Fruit fly (Drosophila melanogaster) whole organism, embryonic: Measurements from ENCODE around the gene Coq5.

Source experiments
- Atf6 ChIP-seq: fragments of 200-800 bp; sonication (Bioruptor generic); IDR thresholded peaks from 2 replicates; pipeline ENCODE4 v1.3.6; 2022; ENCODE audit warnings: missing biosample characterization, missing genetic modification characterization
- Bteb2 ChIP-seq: fragments of 200-800 bp; sonication (Bioruptor generic); optimal IDR thresholded peaks from 2 replicates; lab custom pipeline; 2016; ENCODE audit warnings: missing biosample characterization, missing genetic modification characterization
- CG10267 ChIP-seq: fragments of 200-800 bp; sonication (Bioruptor generic); optimal IDR thresholded peaks from 2 replicates; lab custom pipeline; 2018; ENCODE audit warnings: missing biosample characterization, mild to moderate bottlenecking, missing genetic modification characterization, moderate library complexity
- CG10366 ChIP-seq: fragments of 200-800 bp; sonication (Bioruptor generic); IDR thresholded peaks from 2 replicates; pipeline ENCODE4 v1.3.6; 2022; ENCODE audit warnings: missing biosample characterization, missing genetic modification characterization
- CG13296 ChIP-seq: fragments of 200-800 bp; sonication (Bioruptor generic); optimal IDR thresholded peaks from 3 replicates; lab custom pipeline; 2018; ENCODE audit warnings: missing biosample characterization, mild to moderate bottlenecking, missing genetic modification characterization
- CG14710 ChIP-seq: fragments of 200-800 bp; sonication (Bioruptor generic); optimal IDR thresholded peaks from 3 replicates; lab custom pipeline; 2019; ENCODE audit warnings: missing biosample characterization, mild to moderate bottlenecking, missing genetic modification characterization, moderate library complexity
- CG15011 ChIP-seq: fragments of 200-800 bp; sonication (Bioruptor generic); optimal IDR thresholded peaks from 3 replicates; lab custom pipeline; 2018; ENCODE audit warnings: missing biosample characterization, mild to moderate bottlenecking, missing genetic modification characterization
- CG15514 ChIP-seq: fragments of 200-800 bp; sonication (Bioruptor generic); optimal IDR thresholded peaks from 3 replicates; lab custom pipeline; 2017; ENCODE audit warnings: missing biosample characterization, missing genetic modification characterization, mild to moderate bottlenecking, moderate library complexity, missing genetic modification reagents
- CG1647 ChIP-seq: fragments of 200-800 bp; sonication (Bioruptor generic); optimal IDR thresholded peaks from 3 replicates; lab custom pipeline; 2016; ENCODE audit warnings: missing biosample characterization, missing genetic modification characterization
- CG18764 ChIP-seq: fragments of 200-800 bp; sonication (Bioruptor generic); optimal IDR thresholded peaks from 3 replicates; lab custom pipeline; 2016; ENCODE audit warnings: missing biosample characterization, missing genetic modification characterization
- CG32772 ChIP-seq: fragments of 200-800 bp; sonication (Bioruptor generic); IDR thresholded peaks from 2 replicates; pipeline ENCODE4 v1.3.6; 2022; ENCODE audit warnings: missing biosample characterization, missing genetic modification characterization
- CG33557 ChIP-seq: fragments of 200-800 bp; sonication (Bioruptor generic); optimal IDR thresholded peaks from 2 replicates; lab custom pipeline; 2019; ENCODE audit warnings: missing biosample characterization, mild to moderate bottlenecking, missing genetic modification characterization, moderate library complexity
- CG3838 ChIP-seq: fragments of 200-800 bp; sonication (Bioruptor generic); optimal IDR thresholded peaks from 3 replicates; lab custom pipeline; 2016; ENCODE audit warnings: missing biosample characterization, missing genetic modification characterization
- CG4360 ChIP-seq: fragments of 200-800 bp; sonication (Bioruptor generic); IDR thresholded peaks from 2 replicates; pipeline ENCODE4 v1.3.6; 2022; ENCODE audit warnings: missing biosample characterization, missing genetic modification characterization
- CG4424 ChIP-seq: fragments of 200-800 bp; sonication (Bioruptor generic); optimal IDR thresholded peaks from 3 replicates; lab custom pipeline; 2016; ENCODE audit warnings: missing biosample characterization, missing genetic modification characterization
- CG6272 ChIP-seq: fragments of 200-800 bp; sonication (Bioruptor generic); IDR thresholded peaks from 2 replicates; pipeline ENCODE4 v1.3.6; 2022; ENCODE audit warnings: missing biosample characterization, missing genetic modification characterization
- CG7928 ChIP-seq: fragments of 200-800 bp; sonication (Bioruptor generic); optimal IDR thresholded peaks from 2 replicates; lab custom pipeline; 2017; ENCODE audit warnings: missing biosample characterization, mild to moderate bottlenecking, missing genetic modification characterization
- CG8290 ChIP-seq, 3 experiments: fragments of 200-800 bp; sonication (Bioruptor generic); optimal IDR thresholded peaks; 2 replicates each; lab custom pipeline; 2016 to 2019; ENCODE audit warnings: missing biosample characterization in 3 of 3, missing genetic modification characterization in 3 of 3, mild to moderate bottlenecking in 2 of 3, moderate library complexity in 1 of 3
- CG9727 ChIP-seq: fragments of 200-800 bp; sonication (Bioruptor generic); optimal IDR thresholded peaks from 3 replicates; lab custom pipeline; 2017; ENCODE audit warnings: missing biosample characterization, mild to moderate bottlenecking, missing genetic modification characterization
- E2f1 ChIP-seq: fragments of 200-800 bp; sonication (Bioruptor generic); IDR thresholded peaks from 2 replicates; pipeline ENCODE4 v1.3.6; 2022; ENCODE audit warnings: missing biosample characterization, missing genetic modification characterization
- H2.0 ChIP-seq: fragments of 200-800 bp; sonication (Bioruptor generic); IDR thresholded peaks from 2 replicates; pipeline ENCODE4 v1.3.6; 2022; ENCODE audit warnings: missing biosample characterization, missing genetic modification characterization
- HLH54F ChIP-seq: fragments of 200-800 bp; sonication (Bioruptor generic); optimal IDR thresholded peaks from 3 replicates; lab custom pipeline; 2016; ENCODE audit warnings: missing biosample characterization, missing genetic modification characterization
- Hr78 ChIP-seq, 2 experiments: fragments of 200-800 bp in 1 of 2; fragments of >200 bp in 1 of 2; sonication (Bioruptor generic) in 1 of 2; optimal IDR thresholded peaks; 2 replicates each; lab custom pipeline; 2017 to 2019; ENCODE audit warnings: missing biosample characterization in 2 of 2, missing genetic modification characterization in 2 of 2, mild to moderate bottlenecking in 1 of 2, moderate library complexity in 1 of 2
- Mes4 ChIP-seq: fragments of 200-800 bp; sonication (Bioruptor generic); optimal IDR thresholded peaks from 2 replicates; lab custom pipeline; 2016; ENCODE audit warnings: missing biosample characterization, missing genetic modification characterization
- Myb ChIP-seq: fragments of 200-800 bp; sonication (Bioruptor generic); optimal IDR thresholded peaks from 2 replicates; lab custom pipeline; 2016; ENCODE audit warnings: missing biosample characterization, missing genetic modification characterization
- Nf-YA ChIP-seq: fragments of 200-800 bp; sonication (Bioruptor generic); IDR thresholded peaks from 2 replicates; pipeline ENCODE4 v1.3.6; 2022; ENCODE audit warnings: missing biosample characterization, missing genetic modification characterization
- Rfx ChIP-seq: fragments of 200-800 bp; sonication (Bioruptor generic); IDR thresholded peaks from 2 replicates; pipeline ENCODE4 v1.3.6; 2022; ENCODE audit warnings: missing biosample characterization, missing genetic modification characterization
- Sox102F ChIP-seq: fragments of 200-800 bp; sonication (Bioruptor generic); optimal IDR thresholded peaks from 2 replicates; lab custom pipeline; 2018; ENCODE audit warnings: missing biosample characterization, mild to moderate bottlenecking, missing genetic modification characterization, moderate library complexity
- Vsx1 ChIP-seq: fragments of 200-800 bp; sonication (Bioruptor generic); optimal IDR thresholded peaks from 2 replicates; lab custom pipeline; 2017; ENCODE audit warnings: missing biosample characterization, mild to moderate bottlenecking, missing genetic modification characterization, missing genetic modification reagents
- ap ChIP-seq: fragments of 200-800 bp; sonication (Bioruptor generic); IDR thresholded peaks from 2 replicates; pipeline ENCODE4 v1.3.6; 2022; ENCODE audit warnings: missing biosample characterization, missing genetic modification characterization
- bsh ChIP-seq, 2 experiments: fragments of 200-800 bp; sonication (Bioruptor generic); optimal IDR thresholded peaks; 2 replicates each; lab custom pipeline; 2017 to 2018; ENCODE audit warnings: mild to moderate bottlenecking in 2 of 2, missing biosample characterization in 2 of 2, missing genetic modification characterization in 2 of 2, moderate library complexity in 1 of 2
- dmrt99B ChIP-seq: fragments of 200-800 bp; sonication (Bioruptor generic); optimal IDR thresholded peaks from 2 replicates; lab custom pipeline; 2018; ENCODE audit warnings: missing biosample characterization, mild to moderate bottlenecking, missing genetic modification characterization, moderate library complexity
- dpn ChIP-seq, 2 experiments: fragments of 200-800 bp; sonication (Bioruptor generic); optimal IDR thresholded peaks; 3 replicates each; lab custom pipeline; 2016; ENCODE audit warnings: missing biosample characterization in 2 of 2, missing genetic modification characterization in 2 of 2
- gsb-n ChIP-seq: fragments of 200-800 bp; sonication (Bioruptor generic); optimal IDR thresholded peaks from 3 replicates; lab custom pipeline; 2018; ENCODE audit warnings: missing biosample characterization, mild to moderate bottlenecking, missing genetic modification characterization
- hb ChIP-seq: fragments of 200-800 bp; sonication (Bioruptor generic); IDR thresholded peaks from 3 replicates; pipeline ENCODE4 v1.3.6; 2022; ENCODE audit warnings: missing biosample characterization, missing genetic modification characterization; ENCODE audit not compliant: partially characterized antibody
- hbn ChIP-seq: fragments of 200-800 bp; sonication (Bioruptor generic); IDR thresholded peaks from 2 replicates; pipeline ENCODE4 v1.3.6; 2022; ENCODE audit warnings: missing biosample characterization, missing genetic modification characterization; ENCODE audit not compliant: partially characterized antibody
- jigr1 ChIP-seq: fragments of 200-800 bp; sonication (Bioruptor generic); IDR thresholded peaks from 3 replicates; pipeline ENCODE4 v1.3.6; 2022; ENCODE audit warnings: missing biosample characterization, missing genetic modification characterization
- otp ChIP-seq: fragments of 200-800 bp; sonication (Bioruptor generic); IDR thresholded peaks from 3 replicates; pipeline ENCODE4, ENCODE4 v1.3.6; 2022; ENCODE audit warnings: missing biosample characterization, missing genetic modification characterization
- pan ChIP-seq, 4 experiments: fragments of >200 bp in 3 of 4; fragments of 200-800 bp in 1 of 4; sonication (Bioruptor generic) in 1 of 4; optimal IDR thresholded peaks in 3 of 4; IDR thresholded peaks in 1 of 4; 2 replicates each; pipeline versions ENCODE4 v1.3.6 to Lab custom; 2017 to 2022; ENCODE audit warnings: missing biosample characterization in 2 of 4, missing genetic modification characterization in 2 of 4, mixed read lengths in 1 of 4
- shn ChIP-seq: fragments of 200-800 bp; sonication (Bioruptor generic); optimal IDR thresholded peaks from 3 replicates; lab custom pipeline; 2016; ENCODE audit warnings: missing biosample characterization, missing genetic modification characterization
- slbo ChIP-seq: fragments of 200-800 bp; sonication (Bioruptor generic); IDR thresholded peaks from 2 replicates; pipeline ENCODE4 v1.3.6; 2022; ENCODE audit warnings: missing biosample characterization, missing genetic modification characterization
- slou ChIP-seq: fragments of 200-800 bp; sonication (Bioruptor generic); optimal IDR thresholded peaks from 3 replicates; lab custom pipeline; 2016; ENCODE audit warnings: missing biosample characterization, missing genetic modification characterization
- tap ChIP-seq: fragments of 200-800 bp; optimal IDR thresholded peaks from 3 replicates; lab custom pipeline; 2019; ENCODE audit warnings: missing biosample characterization, mild to moderate bottlenecking, missing genetic modification characterization, moderate library complexity
- toy ChIP-seq: fragments of 200-800 bp; sonication (Bioruptor generic); IDR thresholded peaks from 2 replicates; pipeline ENCODE4 v1.3.6; 2022; ENCODE audit warnings: missing biosample characterization, missing genetic modification characterization
- unpg ChIP-seq: fragments of 200-800 bp; sonication (Bioruptor generic); optimal IDR thresholded peaks from 3 replicates; lab custom pipeline; 2018; ENCODE audit warnings: missing biosample characterization, mild to moderate bottlenecking, missing genetic modification characterization, moderate library complexity
- vnd ChIP-seq: fragments of 200-800 bp; sonication (Bioruptor generic); IDR thresholded peaks from 3 replicates; pipeline ENCODE4 v1.3.6; 2022; ENCODE audit warnings: missing biosample characterization, missing genetic modification characterization; ENCODE audit not compliant: partially characterized antibody
- zen ChIP-seq: fragments of 200-800 bp; sonication (Bioruptor generic); optimal IDR thresholded peaks from 3 replicates; lab custom pipeline; 2018; ENCODE audit warnings: missing biosample characterization, mild to moderate bottlenecking, missing genetic modification characterization, moderate library complexity

The Coq5 gene

dm6 chrX:13232406-13233195 is 38.2 kb upstream of the Coq5 start (continued):
- TF ChIP-seq Bteb2 (GFP tag; lab: Kevin White, UChicago) (no peak), CG18764 (peak; percentile 7), CG14710 (tag; lab: Kevin White, UChicago) (peak; percentile 47), CG33557 (no peak), CG7928 (GFP tag; lab: Kevin White, UChicago) (no peak), E2f1 (GFP tag; lab: Robert Waterston, UW) (peak; percentile 73), bsh (GFP tag; optimal IDR thresholded peaks at IDR 0.05; lab: Kevin White, UChicago) (peak in 1 of 2 experiments; percentile 75), toy (GFP tag; lab: Robert Waterston, UW) (0 out of 2 replicates have a peak, but pooled peaks have one; percentile 32), tap (tag; lab: Kevin White, UChicago) (peak; percentile 78), CG15011 (GFP tag; lab: Kevin White, UChicago) (peak; percentile 52), Rfx (GFP tag; lab: Robert Waterston, UW) (peak; percentile 79), CG10366 (GFP tag; lab: Robert Waterston, UW) (peak; percentile 86), dpn (GFP tag; optimal IDR thresholded peaks at IDR 0.05; lab: Kevin White, UChicago) (peak; percentile 69), Atf6 (peak; percentile 65), Nf-YA (GFP tag; lab: Robert Waterston, UW) (peak; percentile 71), unpg (peak; percentile 76), Vsx1 (peak; percentile 66), CG1647 (GFP tag; lab: Kevin White, UChicago) (peak; percentile 34), slbo (peak; percentile 78), Hr78 (GFP tag; optimal IDR thresholded peaks at IDR 0.05; lab: Kevin White, UChicago) (peak in 1 of 2 experiments; percentile 54), CG8290 (GFP tag; optimal IDR thresholded peaks at IDR 0.05; lab: Kevin White, UChicago) (peak; percentile 36), CG8290 (tag; optimal IDR thresholded peaks at IDR 0.05; lab: Kevin White, UChicago) (peak in 1 of 2 experiments; percentile 93), CG6272 (GFP tag; lab: Robert Waterston, UW) (peak; percentile 60), CG9727 (GFP tag; lab: Kevin White, UChicago) (peak; percentile 66), hb (GFP tag; lab: Robert Waterston, UW) (no peak), dmrt99B (tag; lab: Kevin White, UChicago) (peak; percentile 85), otp (GFP tag; lab: Robert Waterston, UW) (peak; percentile 77), CG15514 (peak; percentile 55), CG4360 (GFP tag; lab: Robert Waterston, UW) (0 out of 2 replicates have a peak, but pooled peaks have one; percentile 8), vnd (GFP tag; lab: Robert Waterston, UW) (no peak), Sox102F (GFP tag; lab: Kevin White, UChicago) (peak; percentile 73), H2.0 (GFP tag; lab: Robert Waterston, UW) (peak; percentile 83), zen (tag; lab: Kevin White, UChicago) (no peak), Myb (GFP tag; lab: Kevin White, UChicago) (peak; percentile 48), jigr1 (GFP tag; lab: Robert Waterston, UW) (peak; percentile 59; the same call in 1 of the 3 replicates), CG4424 (GFP tag; lab: Kevin White, UChicago) (peak; percentile 80), CG10267 (tag; lab: Kevin White, UChicago) (peak; percentile 28), CG3838 (GFP tag; lab: Kevin White, UChicago) (no peak), Mes4 (peak; percentile 36), shn (GFP tag; lab: Kevin White, UChicago) (peak; percentile 50), slou (no peak), pan (optimal IDR thresholded peaks at IDR 0.05; lab: Kevin White, UChicago) (no peak), pan (GFP tag; optimal IDR thresholded peaks at IDR 0.05 in 1 of 2, IDR thresholded peaks at IDR 0.05 in 1 of 2) (peak in 1 of 2 experiments; percentile 84), ap (GFP tag; lab: Robert Waterston, UW) (peak; percentile 84), HLH54F (GFP tag; lab: Kevin White, UChicago) (peak; percentile 51), CG13296 (peak; percentile 4), hbn (GFP tag; lab: Robert Waterston, UW) (no peak), CG32772 (peak; percentile 79), gsb-n (tag; lab: Kevin White, UChicago) (peak; percentile 7)
